Fruit fly (Drosophila melanogaster) whole organism, prepupa: ENCODE results near the gene CG14253.

ENCODE experiments used
- Blimp-1 ChIP-seq: fragments of 200-800 bp; sonication (Bioruptor generic); optimal IDR thresholded peaks from 3 replicates; lab custom pipeline; 2017; ENCODE audit warnings: missing biosample characterization, missing genetic modification characterization, mild to moderate bottlenecking, moderate library complexity, missing genetic modification reagents
- CG10669 ChIP-seq: fragments of 200-800 bp; sonication (Bioruptor generic); optimal IDR thresholded peaks from 3 replicates; lab custom pipeline; 2018; ENCODE audit warnings: missing biosample characterization, mild to moderate bottlenecking, missing genetic modification characterization, moderate library complexity
- CG11902 ChIP-seq: fragments of 200-800 bp; sonication (Bioruptor generic); optimal IDR thresholded peaks from 3 replicates; lab custom pipeline; 2016; ENCODE audit warnings: missing biosample characterization, missing genetic modification characterization
- CG15336 ChIP-seq: fragments of 200-800 bp; sonication (Bioruptor generic); IDR thresholded peaks from 2 replicates; pipeline ENCODE4 v1.3.6; 2022; ENCODE audit warnings: missing biosample characterization, missing genetic modification characterization
- CG16779 ChIP-seq: fragments of 200-800 bp; sonication (Bioruptor generic); optimal IDR thresholded peaks from 3 replicates; lab custom pipeline; 2017; ENCODE audit warnings: missing biosample characterization, mild to moderate bottlenecking, missing genetic modification characterization
- CG3032 ChIP-seq: fragments of 200-800 bp; optimal IDR thresholded peaks from 2 replicates; lab custom pipeline; 2019; ENCODE audit warnings: missing biosample characterization, mild to moderate bottlenecking, missing genetic modification characterization, moderate library complexity
- CG31627 ChIP-seq: fragments of 200-800 bp; sonication (Bioruptor generic); optimal IDR thresholded peaks from 3 replicates; lab custom pipeline; 2016; ENCODE audit warnings: missing biosample characterization, missing genetic modification characterization
- CG32006 ChIP-seq: fragments of 200-800 bp; sonication (Bioruptor generic); optimal IDR thresholded peaks from 3 replicates; lab custom pipeline; 2017; ENCODE audit warnings: missing biosample characterization, mild to moderate bottlenecking, missing genetic modification characterization
- CG34406 ChIP-seq: fragments of 200-800 bp; sonication (Bioruptor generic); optimal IDR thresholded peaks from 3 replicates; lab custom pipeline; 2016; ENCODE audit warnings: missing biosample characterization, missing genetic modification characterization
- CG3919 ChIP-seq: fragments of 200-800 bp; sonication (Bioruptor generic); optimal IDR thresholded peaks from 3 replicates; lab custom pipeline; 2016; ENCODE audit warnings: missing biosample characterization, missing genetic modification characterization
- CG6163 ChIP-seq: fragments of 200-800 bp; sonication (Bioruptor generic); IDR thresholded peaks from 3 replicates; pipeline ENCODE4 v1.3.6; 2022; ENCODE audit warnings: missing biosample characterization, missing genetic modification characterization
- CG6854 ChIP-seq: fragments of 200-800 bp; sonication (Bioruptor generic); optimal IDR thresholded peaks from 2 replicates; lab custom pipeline; 2017; ENCODE audit warnings: missing biosample characterization, mild to moderate bottlenecking, missing genetic modification characterization
- CG8319 ChIP-seq: fragments of 200-800 bp; sonication (Bioruptor generic); optimal IDR thresholded peaks from 3 replicates; lab custom pipeline; 2016; ENCODE audit warnings: missing biosample characterization, missing genetic modification characterization
- Eip93F ChIP-seq: fragments of 200-800 bp; sonication (Bioruptor generic); optimal IDR thresholded peaks from 2 replicates; lab custom pipeline; 2016; ENCODE audit warnings: missing biosample characterization, mild to moderate bottlenecking, missing genetic modification characterization
- Ets21C ChIP-seq: fragments of 200-800 bp; sonication (Bioruptor generic); optimal IDR thresholded peaks from 3 replicates; lab custom pipeline; 2016; ENCODE audit warnings: missing biosample characterization, missing genetic modification characterization
- Met ChIP-seq: fragments of 200-800 bp; sonication (Bioruptor generic); optimal IDR thresholded peaks from 3 replicates; lab custom pipeline; 2016; ENCODE audit warnings: missing biosample characterization, missing genetic modification characterization
- OdsH ChIP-seq: fragments of 200-800 bp; sonication (Bioruptor generic); optimal IDR thresholded peaks from 3 replicates; lab custom pipeline; 2016; ENCODE audit warnings: missing biosample characterization, missing genetic modification characterization
- Smox ChIP-seq: fragments of 200-800 bp; sonication (Bioruptor generic); optimal IDR thresholded peaks from 3 replicates; lab custom pipeline; 2016; ENCODE audit warnings: missing biosample characterization, missing genetic modification characterization
- dac ChIP-seq: fragments of 200-800 bp; sonication (Bioruptor generic); optimal IDR thresholded peaks from 2 replicates; lab custom pipeline; 2017; ENCODE audit warnings: missing biosample characterization, mild to moderate bottlenecking, missing genetic modification characterization
- dsx ChIP-seq: fragments of 200-800 bp; optimal IDR thresholded peaks from 3 replicates; lab custom pipeline; 2019; ENCODE audit warnings: missing biosample characterization, mild to moderate bottlenecking, missing genetic modification characterization, moderate library complexity; ENCODE audit not compliant: poor library complexity, severe bottlenecking
- eg ChIP-seq: fragments of 200-800 bp; sonication (Bioruptor generic); IDR thresholded peaks from 3 replicates; pipeline ENCODE4 v1.3.6; 2022; ENCODE audit warnings: missing biosample characterization, missing genetic modification characterization
- esn ChIP-seq: fragments of 200-800 bp; sonication (Bioruptor generic); optimal IDR thresholded peaks from 2 replicates; lab custom pipeline; 2016; ENCODE audit warnings: missing biosample characterization, mild to moderate bottlenecking, missing genetic modification characterization, moderate library complexity
- fd85E ChIP-seq: fragments of 200-800 bp; sonication (Bioruptor generic); optimal IDR thresholded peaks from 3 replicates; lab custom pipeline; 2016; ENCODE audit warnings: missing biosample characterization, missing genetic modification characterization
- fkh ChIP-seq: fragments of 200-800 bp; sonication (Bioruptor generic); optimal IDR thresholded peaks from 3 replicates; lab custom pipeline; 2017; ENCODE audit warnings: missing biosample characterization, mild to moderate bottlenecking, missing genetic modification characterization, moderate library complexity
- pdm3 ChIP-seq: fragments of 200-800 bp; sonication (Bioruptor generic); optimal IDR thresholded peaks from 3 replicates; lab custom pipeline; 2016; ENCODE audit warnings: missing biosample characterization, missing genetic modification characterization
- ss ChIP-seq, 2 experiments: fragments of 200-800 bp; sonication (Bioruptor generic); optimal IDR thresholded peaks; 2 replicates in 1 of 2; 3 replicates in 1 of 2; lab custom pipeline; 2017 to 2018; ENCODE audit warnings: mild to moderate bottlenecking in 2 of 2, missing biosample characterization in 2 of 2, missing genetic modification characterization in 2 of 2, moderate library complexity in 1 of 2
- svp ChIP-seq: fragments of 200-800 bp; sonication (Bioruptor generic); peaks from one replicate; lab custom pipeline; 2016; ENCODE audit warnings: missing biosample characterization, missing genetic modification characterization
- topi ChIP-seq: fragments of 200-800 bp; sonication (Bioruptor generic); optimal IDR thresholded peaks from 3 replicates; lab custom pipeline; 2016; ENCODE audit warnings: missing biosample characterization, missing genetic modification characterization

CG14253 gene

dm6 chr3R:26968823-26969638 is 9.3 kb upstream of the CG14253 start (continued):
- no peak for TF ChIP-seq CG10669
- no peak for TF ChIP-seq CG3919
- no peak for TF ChIP-seq topi
- no peak for TF ChIP-seq CG3032
- TF ChIP-seq CG16779, result no peak
- TF ChIP-seq esn, result peak; percentile 37
- TF ChIP-seq dsx (GFP tag; lab: Kevin White, UChicago), result no peak

dm6 chr3R:26969743-26970142 is 8.6 kb upstream of the CG14253 start:
- TF ChIP-seq CG16779 (no peak), Blimp-1 (GFP tag; lab: Kevin White, UChicago) (no peak), Smox (GFP tag; lab: Kevin White, UChicago) (no peak), CG8319 (no peak), dsx (GFP tag; lab: Kevin White, UChicago) (no peak), CG32006 (GFP tag; lab: Kevin White, UChicago) (no peak), CG10669 (no peak), CG11902 (GFP tag; lab: Kevin White, UChicago) (no peak), Ets21C (GFP tag; lab: Kevin White, UChicago) (no peak), dac (no peak)

DNA sequence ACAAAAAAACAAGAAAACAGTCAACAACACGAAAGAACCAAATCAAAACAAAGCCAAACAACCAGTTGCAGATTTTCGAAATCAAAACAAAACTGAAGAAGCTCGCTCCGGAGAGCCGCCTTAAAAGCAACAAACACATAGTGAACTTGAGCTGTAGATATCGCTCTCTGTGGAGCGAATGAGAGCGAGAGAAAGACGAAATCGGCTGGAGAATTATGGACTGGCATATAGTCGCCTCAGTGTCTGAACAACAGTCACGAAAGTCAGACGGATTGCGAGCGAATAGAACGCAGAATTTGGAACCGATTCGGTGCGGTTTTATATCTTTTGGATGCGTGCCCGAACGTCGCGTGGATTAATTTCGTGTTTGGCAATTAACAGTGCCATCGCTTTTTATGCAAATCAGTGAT is 1.9 kb downstream of the CG14253 start:
- TF ChIP-seq ss (GFP tag; optimal IDR thresholded peaks at IDR 0.05; lab: Kevin White, UChicago) (peak in 1 of 2 experiments; percentile 72), CG15336 (GFP tag; lab: Robert Waterston, UW) (peak; percentile 27; the same call in 1 of the 2 replicates), OdsH (GFP tag; lab: Kevin White, UChicago) (no peak), CG6854 (GFP tag; lab: Kevin White, UChicago) (peak; percentile 58), eg (peak; percentile 62; the same call in 2 of the 3 replicates), esn (peak; percentile 13)

dm6 chr3R:26982106-26982505 is 3.8 kb downstream of the CG14253 start:
- TF ChIP-seq esn (no peak), svp (GFP tag; lab: Kevin White, UChicago) (peak; percentile 44)

dm6 chr3R:26984437-26984836 is 6.1 kb downstream of the CG14253 start:
- TF ChIP-seq OdsH (GFP tag; lab: Kevin White, UChicago) (no peak), svp (GFP tag; lab: Kevin White, UChicago) (peak; percentile 62)

dm6 chr3R:26987455-26987854 is 9.1 kb downstream of the CG14253 start:
- TF ChIP-seq fd85E (GFP tag; lab: Kevin White, UChicago) (no peak), dsx (GFP tag; lab: Kevin White, UChicago) (no peak), fkh (GFP tag; lab: Kevin White, UChicago) (peak; percentile 23), CG6163 (GFP tag; lab: Robert Waterston, UW) (0 out of 3 replicates have a peak, but pooled peaks have one; percentile 9), Met (GFP tag; lab: Kevin White, UChicago) (no peak), pdm3 (no peak), Eip93F (GFP tag; lab: Kevin White, UChicago) (no peak), ss (GFP tag; optimal IDR thresholded peaks at IDR 0.05; lab: Kevin White, UChicago) (peak in 1 of 2 experiments; percentile 37), CG31627 (no peak), CG34406 (GFP tag; lab: Kevin White, UChicago) (no peak)
